Fruit fly (Drosophila melanogaster) whole organism, prepupa: ENCODE measurements around the gene Bre1.

ENCODE experiments used
- CG10631 ChIP-seq: fragments of 200-800 bp; sonication (Bioruptor generic); optimal IDR thresholded peaks from 2 replicates; lab custom pipeline; 2016; ENCODE audit warnings: missing biosample characterization, missing genetic modification characterization
- CG10669 ChIP-seq: fragments of 200-800 bp; sonication (Bioruptor generic); optimal IDR thresholded peaks from 3 replicates; lab custom pipeline; 2018; ENCODE audit warnings: missing biosample characterization, mild to moderate bottlenecking, missing genetic modification characterization, moderate library complexity
- CG11294 ChIP-seq: fragments of 200-800 bp; sonication (Bioruptor generic); IDR thresholded peaks from 2 replicates; pipeline ENCODE4 v1.3.6; 2022; ENCODE audit warnings: missing biosample characterization, missing genetic modification characterization
- CG11762 ChIP-seq: fragments of 200-800 bp; sonication (Bioruptor generic); optimal IDR thresholded peaks from 3 replicates; lab custom pipeline; 2016; ENCODE audit warnings: missing biosample characterization, missing genetic modification characterization; ENCODE audit not compliant: insufficient read depth
- CG15336 ChIP-seq: fragments of 200-800 bp; sonication (Bioruptor generic); IDR thresholded peaks from 2 replicates; pipeline ENCODE4 v1.3.6; 2022; ENCODE audit warnings: missing biosample characterization, missing genetic modification characterization
- CG1621 ChIP-seq: fragments of 200-800 bp; sonication (Bioruptor generic); optimal IDR thresholded peaks from 3 replicates; lab custom pipeline; 2018; ENCODE audit warnings: missing biosample characterization, mild to moderate bottlenecking, missing genetic modification characterization
- CG3032 ChIP-seq: fragments of 200-800 bp; optimal IDR thresholded peaks from 2 replicates; lab custom pipeline; 2019; ENCODE audit warnings: missing biosample characterization, mild to moderate bottlenecking, missing genetic modification characterization, moderate library complexity
- CG31627 ChIP-seq: fragments of 200-800 bp; sonication (Bioruptor generic); optimal IDR thresholded peaks from 3 replicates; lab custom pipeline; 2016; ENCODE audit warnings: missing biosample characterization, missing genetic modification characterization
- CG32006 ChIP-seq: fragments of 200-800 bp; sonication (Bioruptor generic); optimal IDR thresholded peaks from 3 replicates; lab custom pipeline; 2017; ENCODE audit warnings: missing biosample characterization, mild to moderate bottlenecking, missing genetic modification characterization
- CG34406 ChIP-seq: fragments of 200-800 bp; sonication (Bioruptor generic); optimal IDR thresholded peaks from 3 replicates; lab custom pipeline; 2016; ENCODE audit warnings: missing biosample characterization, missing genetic modification characterization
- CG3919 ChIP-seq: fragments of 200-800 bp; sonication (Bioruptor generic); optimal IDR thresholded peaks from 3 replicates; lab custom pipeline; 2016; ENCODE audit warnings: missing biosample characterization, missing genetic modification characterization
- CG4318 ChIP-seq: fragments of 200-800 bp; sonication (Bioruptor generic); optimal IDR thresholded peaks from 3 replicates; lab custom pipeline; 2017; ENCODE audit warnings: missing biosample characterization, mild to moderate bottlenecking, missing genetic modification characterization
- CG6163 ChIP-seq: fragments of 200-800 bp; sonication (Bioruptor generic); IDR thresholded peaks from 3 replicates; pipeline ENCODE4 v1.3.6; 2022; ENCODE audit warnings: missing biosample characterization, missing genetic modification characterization
- CG6808 ChIP-seq: fragments of 200-800 bp; sonication (Bioruptor generic); optimal IDR thresholded peaks from 3 replicates; lab custom pipeline; 2017; ENCODE audit warnings: missing biosample characterization, missing genetic modification characterization, mild to moderate bottlenecking, moderate library complexity, missing genetic modification reagents
- CG6854 ChIP-seq: fragments of 200-800 bp; sonication (Bioruptor generic); optimal IDR thresholded peaks from 2 replicates; lab custom pipeline; 2017; ENCODE audit warnings: missing biosample characterization, mild to moderate bottlenecking, missing genetic modification characterization
- CG7368 ChIP-seq: fragments of 200-800 bp; sonication (Bioruptor generic); optimal IDR thresholded peaks from 3 replicates; lab custom pipeline; 2016; ENCODE audit warnings: missing biosample characterization, missing genetic modification characterization
- CG8119 ChIP-seq: fragments of 200-800 bp; sonication (Bioruptor generic); IDR thresholded peaks from 3 replicates; pipeline ENCODE4 v1.3.6; 2022; ENCODE audit warnings: missing biosample characterization, missing genetic modification characterization
- CG8319 ChIP-seq: fragments of 200-800 bp; sonication (Bioruptor generic); optimal IDR thresholded peaks from 3 replicates; lab custom pipeline; 2016; ENCODE audit warnings: missing biosample characterization, missing genetic modification characterization
- CG8632 ChIP-seq: fragments of 200-800 bp; sonication (Bioruptor generic); optimal IDR thresholded peaks from 3 replicates; lab custom pipeline; 2016; ENCODE audit warnings: missing biosample characterization, missing genetic modification characterization
- CG9139 ChIP-seq: fragments of 200-800 bp; sonication (Bioruptor generic); optimal IDR thresholded peaks from 3 replicates; lab custom pipeline; 2017; ENCODE audit warnings: missing biosample characterization, mild to moderate bottlenecking, missing genetic modification characterization
- Eip75B ChIP-seq: fragments of 200-800 bp; sonication (Bioruptor generic); optimal IDR thresholded peaks from 3 replicates; lab custom pipeline; 2016; ENCODE audit warnings: missing biosample characterization, missing genetic modification characterization
- Eip78C ChIP-seq: fragments of 200-800 bp; sonication (Bioruptor generic); peaks from one replicate; lab custom pipeline; 2016; ENCODE audit warnings: missing biosample characterization, missing genetic modification characterization
- Ets21C ChIP-seq: fragments of 200-800 bp; sonication (Bioruptor generic); optimal IDR thresholded peaks from 3 replicates; lab custom pipeline; 2016; ENCODE audit warnings: missing biosample characterization, missing genetic modification characterization
- Ets96B ChIP-seq: fragments of 200-800 bp; optimal IDR thresholded peaks from 2 replicates; lab custom pipeline; 2019; ENCODE audit warnings: missing biosample characterization, mild to moderate bottlenecking, missing genetic modification characterization, moderate library complexity
- Gug ChIP-seq: fragments of 200-800 bp; sonication (Bioruptor generic); IDR thresholded peaks from 2 replicates; pipeline ENCODE4 v1.3.6; 2022; ENCODE audit warnings: missing biosample characterization, missing genetic modification characterization
- Hr38 ChIP-seq: sonication (Bioruptor generic); optimal IDR thresholded peaks from 2 replicates; lab custom pipeline; 2016; ENCODE audit warnings: missing biosample characterization, missing genetic modification characterization
- Hr39 ChIP-seq: fragments of 200-800 bp; sonication (Bioruptor generic); optimal IDR thresholded peaks from 2 replicates; lab custom pipeline; 2016; ENCODE audit warnings: missing biosample characterization, missing genetic modification characterization
- Lpt ChIP-seq: fragments of 200-800 bp; sonication (Bioruptor generic); optimal IDR thresholded peaks from 3 replicates; lab custom pipeline; 2016; ENCODE audit warnings: missing biosample characterization, missing genetic modification characterization
- OdsH ChIP-seq: fragments of 200-800 bp; sonication (Bioruptor generic); optimal IDR thresholded peaks from 3 replicates; lab custom pipeline; 2016; ENCODE audit warnings: missing biosample characterization, missing genetic modification characterization
- Sox102F ChIP-seq: fragments of 200-800 bp; sonication (Bioruptor generic); optimal IDR thresholded peaks from 2 replicates; lab custom pipeline; 2016; ENCODE audit warnings: missing biosample characterization, mild to moderate bottlenecking, missing genetic modification characterization
- Sox15 ChIP-seq: fragments of 200-800 bp; sonication (Bioruptor generic); optimal IDR thresholded peaks from 3 replicates; lab custom pipeline; 2016; ENCODE audit warnings: missing biosample characterization, missing genetic modification characterization
- cyc ChIP-seq: fragments of 200-800 bp; sonication (Bioruptor generic); optimal IDR thresholded peaks from 3 replicates; lab custom pipeline; 2016; ENCODE audit warnings: missing biosample characterization, missing genetic modification characterization
- dsx ChIP-seq: fragments of 200-800 bp; optimal IDR thresholded peaks from 3 replicates; lab custom pipeline; 2019; ENCODE audit warnings: missing biosample characterization, mild to moderate bottlenecking, missing genetic modification characterization, moderate library complexity; ENCODE audit not compliant: poor library complexity, severe bottlenecking
- eg ChIP-seq: fragments of 200-800 bp; sonication (Bioruptor generic); IDR thresholded peaks from 3 replicates; pipeline ENCODE4 v1.3.6; 2022; ENCODE audit warnings: missing biosample characterization, missing genetic modification characterization
- fd59A ChIP-seq: fragments of 200-800 bp; sonication (Bioruptor generic); optimal IDR thresholded peaks from 2 replicates; lab custom pipeline; 2017; ENCODE audit warnings: missing biosample characterization, mild to moderate bottlenecking, missing genetic modification characterization, missing genetic modification reagents
- fd85E ChIP-seq: fragments of 200-800 bp; sonication (Bioruptor generic); optimal IDR thresholded peaks from 3 replicates; lab custom pipeline; 2016; ENCODE audit warnings: missing biosample characterization, missing genetic modification characterization
- fkh ChIP-seq: fragments of 200-800 bp; sonication (Bioruptor generic); optimal IDR thresholded peaks from 3 replicates; lab custom pipeline; 2017; ENCODE audit warnings: missing biosample characterization, mild to moderate bottlenecking, missing genetic modification characterization, moderate library complexity
- lz ChIP-seq: fragments of 200-800 bp; sonication (Bioruptor generic); optimal IDR thresholded peaks from 3 replicates; lab custom pipeline; 2016; ENCODE audit warnings: missing biosample characterization, missing genetic modification characterization
- net ChIP-seq: fragments of 200-800 bp; sonication (Bioruptor generic); optimal IDR thresholded peaks from 3 replicates; lab custom pipeline; 2016; ENCODE audit warnings: missing biosample characterization, missing genetic modification characterization
- pdm3 ChIP-seq: fragments of 200-800 bp; sonication (Bioruptor generic); optimal IDR thresholded peaks from 3 replicates; lab custom pipeline; 2016; ENCODE audit warnings: missing biosample characterization, missing genetic modification characterization
- salr ChIP-seq, 2 experiments: fragments of 200-800 bp; sonication (Bioruptor generic); optimal IDR thresholded peaks; 3 replicates each; lab custom pipeline; 2016 to 2018; ENCODE audit warnings: missing biosample characterization in 2 of 2, missing genetic modification characterization in 2 of 2, mild to moderate bottlenecking in 1 of 2
- spab ChIP-seq: fragments of 200-800 bp; sonication (Bioruptor generic); optimal IDR thresholded peaks from 2 replicates; lab custom pipeline; 2017; ENCODE audit warnings: missing biosample characterization, mild to moderate bottlenecking, missing genetic modification characterization, missing genetic modification reagents
- ss ChIP-seq, 2 experiments: fragments of 200-800 bp; sonication (Bioruptor generic); optimal IDR thresholded peaks; 2 replicates in 1 of 2; 3 replicates in 1 of 2; lab custom pipeline; 2017 to 2018; ENCODE audit warnings: mild to moderate bottlenecking in 2 of 2, missing biosample characterization in 2 of 2, missing genetic modification characterization in 2 of 2, moderate library complexity in 1 of 2
- svp ChIP-seq: fragments of 200-800 bp; sonication (Bioruptor generic); peaks from one replicate; lab custom pipeline; 2016; ENCODE audit warnings: missing biosample characterization, missing genetic modification characterization
- vri ChIP-seq: fragments of 200-800 bp; sonication (Bioruptor generic); optimal IDR thresholded peaks from 3 replicates; lab custom pipeline; 2016; ENCODE audit warnings: missing biosample characterization, mild to moderate bottlenecking, missing genetic modification characterization

Gene Bre1

dm6 chr3L:5770817-5771425 lies 23.1 kb downstream of the Bre1 start (continued):
- TF ChIP-seq CG31627 (GFP tag; lab: Kevin White, UChicago), result peak; percentile 88
- TF ChIP-seq OdsH (GFP tag; lab: Kevin White, UChicago), result no peak
- TF ChIP-seq CG8119 (GFP tag; lab: Robert Waterston, UW), result peak; percentile 82
- TF ChIP-seq fd59A (GFP tag; lab: Kevin White, UChicago), result peak; percentile 81
- TF ChIP-seq Gug (GFP tag; lab: Robert Waterston, UW), result peak; percentile 29; the same call in 1 of the 2 replicates
- TF ChIP-seq vri (GFP tag; lab: Kevin White, UChicago), result peak; percentile 72
- no peak for TF ChIP-seq CG10669 (GFP tag; lab: Kevin White, UChicago)
- peak; percentile 86 for TF ChIP-seq CG10631 (GFP tag; lab: Kevin White, UChicago)
- peak; percentile 89 for TF ChIP-seq lz (GFP tag; lab: Kevin White, UChicago)
- TF ChIP-seq ss (GFP tag; optimal IDR thresholded peaks at IDR 0.05; lab: Kevin White, UChicago), result no peak
- TF ChIP-seq Ets96B (tag; lab: Kevin White, UChicago), result peak; percentile 82
- 0 out of 2 replicates have a peak, but pooled peaks have one; percentile 21 for TF ChIP-seq CG11294 (GFP tag; lab: Robert Waterston, UW)
- no peak for TF ChIP-seq CG4318 (GFP tag; lab: Kevin White, UChicago)
- TF ChIP-seq Hr39 (GFP tag; lab: Kevin White, UChicago), result peak; percentile 85
- no peak for TF ChIP-seq CG6808 (GFP tag; lab: Kevin White, UChicago)

dm6 chr3L:5770113-5770798 lies 23.7 kb downstream of the Bre1 start:
- TF ChIP-seq salr (GFP tag; optimal IDR thresholded peaks at IDR 0.05; lab: Kevin White, UChicago) (peak in 1 of 2 experiments; percentile 58), CG3032 (tag; lab: Kevin White, UChicago) (peak; percentile 82), Hr38 (GFP tag; lab: Kevin White, UChicago) (no peak), CG6808 (GFP tag; lab: Kevin White, UChicago) (peak; percentile 94), fd59A (GFP tag; lab: Kevin White, UChicago) (peak; percentile 62), spab (peak; percentile 86), CG8119 (GFP tag; lab: Robert Waterston, UW) (peak; percentile 84), svp (GFP tag; lab: Kevin White, UChicago) (no peak), CG11294 (GFP tag; lab: Robert Waterston, UW) (no peak), Ets96B (tag; lab: Kevin White, UChicago) (peak; percentile 83), vri (GFP tag; lab: Kevin White, UChicago) (peak; percentile 59), CG15336 (peak; percentile 52), cyc (GFP tag; lab: Kevin White, UChicago) (no peak), CG11762 (peak; percentile 53), CG34406 (peak; percentile 41), Gug (GFP tag; lab: Robert Waterston, UW) (no peak), pdm3 (GFP tag; lab: Kevin White, UChicago) (no peak), Sox15 (GFP tag; lab: Kevin White, UChicago) (no peak), Sox102F (GFP tag; lab: Kevin White, UChicago) (no peak), CG6854 (peak; percentile 41), CG1621 (tag; lab: Kevin White, UChicago) (peak; percentile 85), CG8319 (GFP tag; lab: Kevin White, UChicago) (no peak), CG7368 (no peak), ss (GFP tag; optimal IDR thresholded peaks at IDR 0.05; lab: Kevin White, UChicago) (peak; percentile 94 to 97), CG10631 (GFP tag; lab: Kevin White, UChicago) (no peak), CG8632 (no peak), CG6163 (GFP tag; lab: Robert Waterston, UW) (peak; percentile 90), dsx (GFP tag; lab: Kevin White, UChicago) (peak; percentile 62), Hr39 (GFP tag; lab: Kevin White, UChicago) (no peak), CG10669 (GFP tag; lab: Kevin White, UChicago) (peak; percentile 78), fkh (peak; percentile 37), eg (GFP tag; lab: Robert Waterston, UW) (peak; percentile 66; the same call in 2 of the 3 replicates), net (GFP tag; lab: Kevin White, UChicago) (peak; percentile 78), Eip75B (GFP tag; lab: Kevin White, UChicago) (peak; percentile 69), CG32006 (GFP tag; lab: Kevin White, UChicago) (peak; percentile 58), CG3919 (GFP tag; lab: Kevin White, UChicago) (peak; percentile 12), fd85E (GFP tag; lab: Kevin White, UChicago) (no peak), Eip78C (GFP tag; lab: Kevin White, UChicago) (peak; percentile 79), Ets21C (no peak), Lpt (GFP tag; lab: Kevin White, UChicago) (peak; percentile 57), CG9139 (peak; percentile 94)
